Fruit fly (Drosophila melanogaster) Kc167 (cell line): ENCODE measurements around the gene CG15546.

ENCODE experiments used
- Myc ChIP-seq: fragments of >200 bp; optimal IDR thresholded peaks from 2 replicates; lab custom pipeline; 2017; ENCODE audit warnings: missing external identifiers
- insv ChIP-seq: fragments of >200 bp; optimal IDR thresholded peaks from 3 replicates; lab custom pipeline; 2018; ENCODE audit warnings: missing external identifiers
- psq ChIP-seq: fragments of >200 bp; optimal IDR thresholded peaks from 2 replicates; lab custom pipeline; 2017; ENCODE audit warnings: missing external identifiers

DNA sequence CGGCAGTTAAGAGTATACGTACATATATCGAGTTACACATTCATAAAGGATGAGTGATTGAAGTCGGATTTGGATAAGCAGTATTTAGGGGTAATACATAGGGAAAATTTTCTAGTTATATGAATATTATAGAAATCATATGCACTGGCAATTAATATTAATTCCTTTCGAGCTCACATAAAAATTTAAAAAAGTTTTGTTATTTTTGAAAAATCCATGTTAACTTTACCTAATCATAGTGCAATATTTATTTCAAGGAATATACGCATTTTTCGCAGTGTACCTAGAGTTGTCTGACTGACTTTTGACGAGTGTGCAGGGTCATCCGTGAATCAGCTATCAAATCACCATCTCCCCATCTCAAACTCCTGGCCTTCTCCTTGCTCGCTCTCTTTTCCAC, 11.5 kb downstream of the CG15546 start:
- no peak for TF ChIP-seq insv (lab: Kevin White, UChicago)
- TF ChIP-seq Myc (lab: Kevin White, UChicago), result no peak
- no peak for TF ChIP-seq psq (lab: Kevin White, UChicago)
